Worm (Caenorhabditis elegans) whole organism, late embryonic: ENCODE data around the gene msi-1.

ENCODE experiments used
- C08G9.2 ChIP-seq: sonication (generic microtip); optimal IDR thresholded peaks from 2 replicates; lab custom pipeline; 2016; ENCODE audit warnings: mild to moderate bottlenecking, missing genetic modification characterization, moderate library complexity, missing compliant biosample characterization
- ceh-31 ChIP-seq: sonication (generic microtip); optimal IDR thresholded peaks from 2 replicates; lab custom pipeline; 2016; ENCODE audit warnings: missing genetic modification characterization, missing compliant biosample characterization
- ceh-9 ChIP-seq: sonication (generic microtip); optimal IDR thresholded peaks from 2 replicates; lab custom pipeline; 2016; ENCODE audit warnings: mild to moderate bottlenecking, missing genetic modification characterization, inconsistent platforms, missing compliant biosample characterization
- che-1 ChIP-seq: sonication (generic microtip); optimal IDR thresholded peaks from 2 replicates; lab custom pipeline; 2016; ENCODE audit warnings: mild to moderate bottlenecking, missing genetic modification characterization, missing compliant biosample characterization
- dve-1 ChIP-seq: sonication (generic microtip); optimal IDR thresholded peaks from 2 replicates; lab custom pipeline; 2017; ENCODE audit warnings: antibody characterized with exemption, mild to moderate bottlenecking, missing genetic modification characterization, missing compliant biosample characterization
- eyg-1 ChIP-seq: sonication (generic microtip); optimal IDR thresholded peaks from 2 replicates; lab custom pipeline; 2016; ENCODE audit warnings: missing genotype, missing genetic modification characterization, missing compliant biosample characterization
- madf-2 ChIP-seq: sonication (generic microtip); optimal IDR thresholded peaks from 2 replicates; lab custom pipeline; 2017; ENCODE audit warnings: missing genetic modification characterization, missing compliant biosample characterization
- pqm-1 ChIP-seq: sonication (generic microtip); optimal IDR thresholded peaks from 2 replicates; lab custom pipeline; 2016; ENCODE audit warnings: missing genetic modification characterization, missing compliant biosample characterization
- tbx-2 ChIP-seq: sonication (generic microtip); optimal IDR thresholded peaks from 2 replicates; lab custom pipeline; 2016; ENCODE audit warnings: missing genetic modification characterization, missing compliant biosample characterization
- unc-3 ChIP-seq, 2 experiments: fragments of 200-800 bp in 1 of 2; sonication (Bioruptor generic) in 1 of 2; sonication (generic microtip) in 1 of 2; conservative IDR thresholded peaks in 1 of 2; optimal IDR thresholded peaks in 1 of 2; 2 replicates each; pipeline versions ENCODE4 v1.3.6 to Lab custom; 2016 to 2022; ENCODE audit warnings: missing compliant biosample characterization in 2 of 2, missing genetic modification characterization in 2 of 2, missing genetic modification reagents in 1 of 2

- TF ChIP-seq unc-3 (GFP tag; conservative IDR thresholded peaks at IDR 0.05; lab: Robert Waterston, UW) (no peak), unc-3 (tag; optimal IDR thresholded peaks at IDR 0.05; lab: Kevin White, UChicago) (no peak), dve-1 (tag; lab: Kevin White, UChicago) (no peak), eyg-1 (tag; lab: Kevin White, UChicago) (no peak), ceh-31 (no peak), madf-2 (tag; lab: Kevin White, UChicago) (no peak), tbx-2 (tag; lab: Kevin White, UChicago) (no peak), C08G9.2 (tag; lab: Kevin White, UChicago) (no peak), pqm-1 (tag; lab: Kevin White, UChicago) (no peak), che-1 (tag; lab: Kevin White, UChicago) (no peak), ceh-9 (tag; lab: Kevin White, UChicago) (no peak)
Observed at ce11 chrIII:4009181-4009580, 33.0 kb upstream of the msi-1 start.
